Worm (Caenorhabditis elegans): Measurements from ENCODE around the gene F47B8.8.

DNA sequence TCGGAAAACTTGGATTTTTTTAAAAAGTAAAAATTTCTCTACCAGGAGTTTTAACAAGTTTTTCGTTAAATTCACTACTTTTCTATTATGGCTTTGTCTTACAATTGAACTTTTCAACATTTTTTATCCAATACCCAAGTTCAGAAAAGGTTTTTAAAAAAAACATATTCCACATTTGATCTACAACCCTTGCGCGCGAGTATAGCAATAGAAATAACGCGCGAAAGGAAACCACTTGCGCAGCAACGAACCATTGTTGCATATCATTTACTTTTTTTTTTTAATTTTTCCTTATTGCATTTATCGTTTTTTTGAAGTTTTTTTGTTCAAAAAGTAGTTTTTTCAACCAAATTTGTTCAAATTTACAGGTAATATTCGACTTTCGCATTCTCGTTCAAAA is 45.7 kb upstream of the F47B8.8 start, which contains the start of gene F40G12.11:
- TF ChIP-seq nhr-76 (tag; optimal IDR thresholded peaks at IDR 0.05) = no peak
- TF ChIP-seq ces-1 (GFP tag; optimal IDR thresholded peaks at IDR 0.05) = no peak
- TF ChIP-seq nhr-12 (tag; optimal IDR thresholded peaks at IDR 0.05) = no peak
- no peak for TF ChIP-seq unc-62 (GFP tag; optimal IDR thresholded peaks at IDR 0.05)
- TF ChIP-seq unc-39 (tag; optimal IDR thresholded peaks at IDR 0.05) = no peak
- no peak for TF ChIP-seq pha-4 (tag; optimal IDR thresholded peaks at IDR 0.05)
- TF ChIP-seq snpc-4 (tag; optimal IDR thresholded peaks at IDR 0.05) = no peak
- TF ChIP-seq sptf-1 (tag; optimal IDR thresholded peaks at IDR 0.05) = no peak
